Worm (Caenorhabditis elegans): ENCODE data around the gene Y56A3A.16.

DNA sequence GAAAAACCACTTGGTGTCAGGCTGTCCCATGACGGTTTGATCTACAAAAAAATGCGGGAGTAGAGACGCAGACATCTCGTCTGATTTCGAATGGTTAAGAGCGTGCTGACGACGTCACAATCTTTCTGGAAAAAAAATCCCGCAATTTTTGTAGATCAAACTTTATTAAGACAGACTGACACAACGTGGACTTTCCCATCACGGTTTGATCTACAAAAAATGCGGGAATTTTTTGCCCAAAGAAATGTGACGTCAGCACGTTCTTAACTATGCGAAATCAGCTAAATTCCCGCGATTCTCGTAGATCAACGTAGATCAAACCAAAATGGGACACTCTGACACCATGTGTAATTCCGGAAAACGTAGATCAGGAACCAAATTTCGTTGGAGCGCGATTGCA is 24.4 kb upstream of the Y56A3A.16 start:
- TF ChIP-seq mdl-1 (tag; optimal IDR thresholded peaks at IDR 0.05) (no peak), sma-9 (GFP tag; optimal IDR thresholded peaks at IDR 0.05) (no peak), sma-9 (tag; optimal IDR thresholded peaks at IDR 0.05) (no peak), egl-27 (tag; optimal IDR thresholded peaks at IDR 0.05) (no peak), lin-13 (GFP tag; optimal IDR thresholded peaks at IDR 0.05) (no peak), ztf-1 (GFP tag; conservative IDR thresholded peaks at IDR 0.05) (no peak)
